Fruit fly (Drosophila melanogaster) whole organism, prepupa: Measurements from ENCODE around the gene CG7069.

Source experiments
- Blimp-1 ChIP-seq: fragments of 200-800 bp; sonication (Bioruptor generic); optimal IDR thresholded peaks from 3 replicates; lab custom pipeline; 2017; ENCODE audit warnings: missing biosample characterization, missing genetic modification characterization, mild to moderate bottlenecking, moderate library complexity, missing genetic modification reagents
- CG10631 ChIP-seq: fragments of 200-800 bp; sonication (Bioruptor generic); optimal IDR thresholded peaks from 2 replicates; lab custom pipeline; 2016; ENCODE audit warnings: missing biosample characterization, missing genetic modification characterization
- CG10669 ChIP-seq: fragments of 200-800 bp; sonication (Bioruptor generic); optimal IDR thresholded peaks from 3 replicates; lab custom pipeline; 2018; ENCODE audit warnings: missing biosample characterization, mild to moderate bottlenecking, missing genetic modification characterization, moderate library complexity
- CG11762 ChIP-seq: fragments of 200-800 bp; sonication (Bioruptor generic); optimal IDR thresholded peaks from 3 replicates; lab custom pipeline; 2016; ENCODE audit warnings: missing biosample characterization, missing genetic modification characterization; ENCODE audit not compliant: insufficient read depth
- CG15336 ChIP-seq: fragments of 200-800 bp; sonication (Bioruptor generic); IDR thresholded peaks from 2 replicates; pipeline ENCODE4 v1.3.6; 2022; ENCODE audit warnings: missing biosample characterization, missing genetic modification characterization
- CG1621 ChIP-seq: fragments of 200-800 bp; sonication (Bioruptor generic); optimal IDR thresholded peaks from 3 replicates; lab custom pipeline; 2018; ENCODE audit warnings: missing biosample characterization, mild to moderate bottlenecking, missing genetic modification characterization
- CG16779 ChIP-seq: fragments of 200-800 bp; sonication (Bioruptor generic); optimal IDR thresholded peaks from 3 replicates; lab custom pipeline; 2017; ENCODE audit warnings: missing biosample characterization, mild to moderate bottlenecking, missing genetic modification characterization
- CG31627 ChIP-seq: fragments of 200-800 bp; sonication (Bioruptor generic); optimal IDR thresholded peaks from 3 replicates; lab custom pipeline; 2016; ENCODE audit warnings: missing biosample characterization, missing genetic modification characterization
- CG32006 ChIP-seq: fragments of 200-800 bp; sonication (Bioruptor generic); optimal IDR thresholded peaks from 3 replicates; lab custom pipeline; 2017; ENCODE audit warnings: missing biosample characterization, mild to moderate bottlenecking, missing genetic modification characterization
- CG3919 ChIP-seq: fragments of 200-800 bp; sonication (Bioruptor generic); optimal IDR thresholded peaks from 3 replicates; lab custom pipeline; 2016; ENCODE audit warnings: missing biosample characterization, missing genetic modification characterization
- CG4318 ChIP-seq: fragments of 200-800 bp; sonication (Bioruptor generic); optimal IDR thresholded peaks from 3 replicates; lab custom pipeline; 2017; ENCODE audit warnings: missing biosample characterization, mild to moderate bottlenecking, missing genetic modification characterization
- CG6163 ChIP-seq: fragments of 200-800 bp; sonication (Bioruptor generic); IDR thresholded peaks from 3 replicates; pipeline ENCODE4 v1.3.6; 2022; ENCODE audit warnings: missing biosample characterization, missing genetic modification characterization
- CG6808 ChIP-seq: fragments of 200-800 bp; sonication (Bioruptor generic); optimal IDR thresholded peaks from 3 replicates; lab custom pipeline; 2017; ENCODE audit warnings: missing biosample characterization, missing genetic modification characterization, mild to moderate bottlenecking, moderate library complexity, missing genetic modification reagents
- CG8119 ChIP-seq: fragments of 200-800 bp; sonication (Bioruptor generic); IDR thresholded peaks from 3 replicates; pipeline ENCODE4 v1.3.6; 2022; ENCODE audit warnings: missing biosample characterization, missing genetic modification characterization
- CG8632 ChIP-seq: fragments of 200-800 bp; sonication (Bioruptor generic); optimal IDR thresholded peaks from 3 replicates; lab custom pipeline; 2016; ENCODE audit warnings: missing biosample characterization, missing genetic modification characterization
- CG9139 ChIP-seq: fragments of 200-800 bp; sonication (Bioruptor generic); optimal IDR thresholded peaks from 3 replicates; lab custom pipeline; 2017; ENCODE audit warnings: missing biosample characterization, mild to moderate bottlenecking, missing genetic modification characterization
- Eip78C ChIP-seq: fragments of 200-800 bp; sonication (Bioruptor generic); peaks from one replicate; lab custom pipeline; 2016; ENCODE audit warnings: missing biosample characterization, missing genetic modification characterization
- Gug ChIP-seq: fragments of 200-800 bp; sonication (Bioruptor generic); IDR thresholded peaks from 2 replicates; pipeline ENCODE4 v1.3.6; 2022; ENCODE audit warnings: missing biosample characterization, missing genetic modification characterization
- Hr39 ChIP-seq: fragments of 200-800 bp; sonication (Bioruptor generic); optimal IDR thresholded peaks from 2 replicates; lab custom pipeline; 2016; ENCODE audit warnings: missing biosample characterization, missing genetic modification characterization
- Hr4 ChIP-seq: fragments of 200-800 bp; sonication (Bioruptor generic); optimal IDR thresholded peaks from 3 replicates; lab custom pipeline; 2016; ENCODE audit warnings: missing biosample characterization, missing genetic modification characterization
- Lpt ChIP-seq: fragments of 200-800 bp; sonication (Bioruptor generic); optimal IDR thresholded peaks from 3 replicates; lab custom pipeline; 2016; ENCODE audit warnings: missing biosample characterization, missing genetic modification characterization
- Met ChIP-seq: fragments of 200-800 bp; sonication (Bioruptor generic); optimal IDR thresholded peaks from 3 replicates; lab custom pipeline; 2016; ENCODE audit warnings: missing biosample characterization, missing genetic modification characterization
- OdsH ChIP-seq: fragments of 200-800 bp; sonication (Bioruptor generic); optimal IDR thresholded peaks from 3 replicates; lab custom pipeline; 2016; ENCODE audit warnings: missing biosample characterization, missing genetic modification characterization
- Smox ChIP-seq: fragments of 200-800 bp; sonication (Bioruptor generic); optimal IDR thresholded peaks from 3 replicates; lab custom pipeline; 2016; ENCODE audit warnings: missing biosample characterization, missing genetic modification characterization
- Sox14 ChIP-seq: fragments of 200-800 bp; sonication (Bioruptor generic); optimal IDR thresholded peaks from 3 replicates; lab custom pipeline; 2016; ENCODE audit warnings: missing biosample characterization, missing genetic modification characterization
- achi ChIP-seq: fragments of 200-800 bp; sonication (Bioruptor generic); optimal IDR thresholded peaks from 3 replicates; lab custom pipeline; 2016; ENCODE audit warnings: missing biosample characterization, missing genetic modification characterization
- acj6 ChIP-seq: fragments of 200-800 bp; sonication (Bioruptor generic); optimal IDR thresholded peaks from 3 replicates; lab custom pipeline; 2016; ENCODE audit warnings: missing biosample characterization, missing genetic modification characterization
- dac ChIP-seq: fragments of 200-800 bp; sonication (Bioruptor generic); optimal IDR thresholded peaks from 2 replicates; lab custom pipeline; 2017; ENCODE audit warnings: missing biosample characterization, mild to moderate bottlenecking, missing genetic modification characterization
- dsx ChIP-seq: fragments of 200-800 bp; optimal IDR thresholded peaks from 3 replicates; lab custom pipeline; 2019; ENCODE audit warnings: missing biosample characterization, mild to moderate bottlenecking, missing genetic modification characterization, moderate library complexity; ENCODE audit not compliant: poor library complexity, severe bottlenecking
- eg ChIP-seq: fragments of 200-800 bp; sonication (Bioruptor generic); IDR thresholded peaks from 3 replicates; pipeline ENCODE4 v1.3.6; 2022; ENCODE audit warnings: missing biosample characterization, missing genetic modification characterization
- fd85E ChIP-seq: fragments of 200-800 bp; sonication (Bioruptor generic); optimal IDR thresholded peaks from 3 replicates; lab custom pipeline; 2016; ENCODE audit warnings: missing biosample characterization, missing genetic modification characterization
- fkh ChIP-seq: fragments of 200-800 bp; sonication (Bioruptor generic); optimal IDR thresholded peaks from 3 replicates; lab custom pipeline; 2017; ENCODE audit warnings: missing biosample characterization, mild to moderate bottlenecking, missing genetic modification characterization, moderate library complexity
- net ChIP-seq: fragments of 200-800 bp; sonication (Bioruptor generic); optimal IDR thresholded peaks from 3 replicates; lab custom pipeline; 2016; ENCODE audit warnings: missing biosample characterization, missing genetic modification characterization
- pdm3 ChIP-seq: fragments of 200-800 bp; sonication (Bioruptor generic); optimal IDR thresholded peaks from 3 replicates; lab custom pipeline; 2016; ENCODE audit warnings: missing biosample characterization, missing genetic modification characterization
- salr ChIP-seq, 2 experiments: fragments of 200-800 bp; sonication (Bioruptor generic); optimal IDR thresholded peaks; 3 replicates each; lab custom pipeline; 2016 to 2018; ENCODE audit warnings: missing biosample characterization in 2 of 2, missing genetic modification characterization in 2 of 2, mild to moderate bottlenecking in 1 of 2
- ss ChIP-seq, 2 experiments: fragments of 200-800 bp; sonication (Bioruptor generic); optimal IDR thresholded peaks; 2 replicates in 1 of 2; 3 replicates in 1 of 2; lab custom pipeline; 2017 to 2018; ENCODE audit warnings: mild to moderate bottlenecking in 2 of 2, missing biosample characterization in 2 of 2, missing genetic modification characterization in 2 of 2, moderate library complexity in 1 of 2
- svp ChIP-seq: fragments of 200-800 bp; sonication (Bioruptor generic); peaks from one replicate; lab custom pipeline; 2016; ENCODE audit warnings: missing biosample characterization, missing genetic modification characterization
- topi ChIP-seq: fragments of 200-800 bp; sonication (Bioruptor generic); optimal IDR thresholded peaks from 3 replicates; lab custom pipeline; 2016; ENCODE audit warnings: missing biosample characterization, missing genetic modification characterization
- vri ChIP-seq: fragments of 200-800 bp; sonication (Bioruptor generic); optimal IDR thresholded peaks from 3 replicates; lab custom pipeline; 2016; ENCODE audit warnings: missing biosample characterization, mild to moderate bottlenecking, missing genetic modification characterization

The CG7069 gene

DNA sequence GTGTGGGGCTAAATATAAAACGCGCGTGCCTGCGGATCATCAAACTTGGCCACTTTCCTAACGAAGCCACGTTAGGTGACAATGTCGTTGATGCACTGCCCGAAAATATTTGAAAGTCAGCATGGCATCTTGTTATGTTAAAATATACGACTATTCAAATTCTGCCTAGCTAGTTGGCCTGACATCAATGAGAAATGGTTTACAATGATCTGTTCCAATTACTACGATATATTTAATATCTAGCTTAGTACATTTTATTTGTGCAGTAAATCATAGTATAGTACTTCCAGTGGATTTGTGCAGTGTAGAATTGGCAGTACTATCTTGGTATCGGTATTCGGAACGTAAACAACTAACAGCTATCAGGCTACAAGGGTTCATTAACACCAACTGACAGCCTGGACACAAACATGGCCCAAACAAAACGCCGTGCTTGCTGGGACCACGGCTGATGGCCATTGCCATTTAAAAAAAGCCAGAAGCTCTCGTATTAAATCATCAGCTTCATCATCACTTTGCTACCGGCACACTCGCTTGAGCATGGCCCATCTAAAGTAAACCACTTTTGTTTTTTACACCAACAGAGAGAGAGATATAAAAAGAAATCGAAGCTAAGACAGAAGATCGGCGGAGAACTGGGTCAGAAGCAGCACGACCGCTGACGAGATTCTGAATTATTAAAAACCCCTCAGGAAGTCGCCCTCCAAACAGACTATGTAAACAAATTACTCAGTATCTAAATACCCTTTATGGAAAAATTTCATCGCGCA is 23.0 kb downstream of the CG7069 start:
- no peak for TF ChIP-seq OdsH
- TF ChIP-seq eg (GFP tag; lab: Robert Waterston, UW), result no peak
- TF ChIP-seq CG6163 (GFP tag; lab: Robert Waterston, UW), result 0 out of 3 replicates have a peak, but pooled peaks have one; percentile 24
- peak; percentile 18 for TF ChIP-seq pdm3 (GFP tag; lab: Kevin White, UChicago)
- TF ChIP-seq CG6808 (GFP tag; lab: Kevin White, UChicago), result no peak
- peak; percentile 19 for TF ChIP-seq CG3919 (GFP tag; lab: Kevin White, UChicago)
- TF ChIP-seq Lpt (GFP tag; lab: Kevin White, UChicago), result peak; percentile 5
- peak; percentile 27 for TF ChIP-seq CG4318 (GFP tag; lab: Kevin White, UChicago)
- peak; percentile 5 for TF ChIP-seq dsx
- peak; percentile 14 for TF ChIP-seq achi (GFP tag; lab: Kevin White, UChicago)
- TF ChIP-seq CG10669 (GFP tag; lab: Kevin White, UChicago), result no peak
- TF ChIP-seq Met (GFP tag; lab: Kevin White, UChicago), result no peak
- TF ChIP-seq CG32006 (GFP tag; lab: Kevin White, UChicago), result peak; percentile 58
- TF ChIP-seq Hr4 (GFP tag; lab: Kevin White, UChicago), result peak; percentile 45
- peak; percentile 31; the same call in 1 of the 2 replicates for TF ChIP-seq Gug (GFP tag; lab: Robert Waterston, UW)
- no peak for TF ChIP-seq net (GFP tag; lab: Kevin White, UChicago)
- peak; percentile 41; the same call in 1 of the 3 replicates for TF ChIP-seq CG8119 (GFP tag; lab: Robert Waterston, UW)
- 0 out of 2 replicates have a peak, but pooled peaks have one; percentile 15 for TF ChIP-seq CG15336
- peak; percentile 27 for TF ChIP-seq Blimp-1 (GFP tag; lab: Kevin White, UChicago)
- TF ChIP-seq CG8632, result no peak
- peak; percentile 73 for TF ChIP-seq Eip78C (GFP tag; lab: Kevin White, UChicago)
- no peak for TF ChIP-seq topi (GFP tag; lab: Kevin White, UChicago)
- TF ChIP-seq ss (GFP tag; optimal IDR thresholded peaks at IDR 0.05; lab: Kevin White, UChicago), result no peak

DNA sequence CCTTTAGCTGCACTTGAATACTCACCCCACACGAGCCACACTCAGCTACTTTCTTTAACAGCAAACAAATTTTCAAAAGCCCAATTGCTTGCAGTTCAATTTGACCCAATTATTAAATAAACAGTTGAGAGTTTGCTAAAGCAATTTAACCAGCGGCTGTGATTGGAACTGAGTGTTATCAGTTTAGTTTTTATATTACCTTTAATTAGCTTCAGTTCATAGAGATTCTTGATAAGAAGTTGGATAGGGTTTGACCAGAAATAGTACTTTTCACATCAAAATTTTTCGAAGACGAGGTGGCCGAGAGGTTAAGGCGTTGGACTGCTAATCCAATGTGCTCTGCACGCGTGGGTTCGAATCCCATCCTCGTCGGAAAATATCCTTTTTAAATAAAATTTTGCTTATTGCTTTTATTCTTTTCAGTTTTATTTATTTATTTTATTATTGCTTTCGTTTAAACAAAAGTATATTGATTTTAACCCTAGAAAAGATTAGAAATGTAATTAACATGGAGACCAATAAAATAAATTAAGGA is 23.7 kb downstream of the CG7069 start:
- no peak for TF ChIP-seq CG6808 (GFP tag; lab: Kevin White, UChicago)
- TF ChIP-seq CG10631 (GFP tag; lab: Kevin White, UChicago), result no peak
- TF ChIP-seq fkh (GFP tag; lab: Kevin White, UChicago), result peak; percentile 18
- no peak for TF ChIP-seq CG31627 (GFP tag; lab: Kevin White, UChicago)

DNA sequence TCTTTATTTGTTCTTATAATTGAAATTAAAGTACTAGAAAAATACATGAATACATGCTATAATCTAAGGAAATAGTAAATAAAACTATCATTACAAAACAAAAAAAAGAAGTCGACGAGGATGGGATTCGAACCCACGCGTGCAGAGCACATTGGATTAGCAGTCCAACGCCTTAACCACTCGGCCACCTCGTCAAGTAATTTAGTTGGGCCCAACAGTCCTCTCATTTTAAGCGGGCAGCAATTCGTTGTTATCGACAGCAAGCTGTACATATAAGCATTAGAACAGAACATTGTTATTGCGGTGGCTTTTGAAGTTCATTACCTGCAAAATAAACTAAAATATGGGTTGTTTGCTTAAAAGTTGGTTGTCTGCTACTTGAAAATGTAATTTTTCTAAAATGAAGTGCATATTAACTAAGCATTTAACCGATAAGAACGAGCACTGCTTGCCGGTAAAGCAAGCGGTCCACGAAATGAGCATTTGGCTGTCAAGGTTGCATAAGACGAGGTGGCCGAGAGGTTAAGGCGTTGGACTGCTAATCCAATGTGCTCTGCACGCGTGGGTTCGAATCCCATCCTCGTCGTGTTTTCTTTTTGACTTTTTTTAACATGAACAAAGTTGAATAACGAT is 24.5 kb downstream of the CG7069 start:
- peak; percentile 93 for TF ChIP-seq vri
- TF ChIP-seq Hr39 (GFP tag; lab: Kevin White, UChicago), result no peak
- TF ChIP-seq CG9139 (GFP tag; lab: Kevin White, UChicago), result no peak
- no peak for TF ChIP-seq Smox (GFP tag; lab: Kevin White, UChicago)
- TF ChIP-seq Eip78C (GFP tag; lab: Kevin White, UChicago), result peak; percentile 69

- TF ChIP-seq pdm3 (GFP tag; lab: Kevin White, UChicago), result peak; percentile 44
- no peak for TF ChIP-seq CG3919 (GFP tag; lab: Kevin White, UChicago)
- no peak for TF ChIP-seq dac (GFP tag; lab: Kevin White, UChicago)
- TF ChIP-seq Sox14 (GFP tag; lab: Kevin White, UChicago), result no peak
- peak; percentile 64 for TF ChIP-seq CG8119 (GFP tag; lab: Robert Waterston, UW)
- TF ChIP-seq salr (GFP tag; optimal IDR thresholded peaks at IDR 0.05; lab: Kevin White, UChicago), result peak in 1 of 2 experiments; percentile 35
- TF ChIP-seq svp, result no peak
- TF ChIP-seq CG6808 (GFP tag; lab: Kevin White, UChicago), result no peak
- peak; percentile 72 for TF ChIP-seq eg (GFP tag; lab: Robert Waterston, UW)
- TF ChIP-seq CG10669 (GFP tag; lab: Kevin White, UChicago), result no peak
- peak; percentile 5 for TF ChIP-seq dsx
- peak; percentile 42 for TF ChIP-seq Lpt (GFP tag; lab: Kevin White, UChicago)
- TF ChIP-seq Met (GFP tag; lab: Kevin White, UChicago), result no peak
- TF ChIP-seq Eip78C (GFP tag; lab: Kevin White, UChicago), result no peak
- no peak for TF ChIP-seq CG1621 (tag; lab: Kevin White, UChicago)
- TF ChIP-seq OdsH, result no peak
- TF ChIP-seq fd85E, result no peak
- peak; percentile 47 for TF ChIP-seq CG10631 (GFP tag; lab: Kevin White, UChicago)
- TF ChIP-seq CG11762, result peak; percentile 7
- TF ChIP-seq CG4318 (GFP tag; lab: Kevin White, UChicago), result peak; percentile 53
- TF ChIP-seq CG16779 (tag; lab: Kevin White, UChicago), result no peak
- peak; percentile 76 for TF ChIP-seq CG32006 (GFP tag; lab: Kevin White, UChicago)
- TF ChIP-seq Smox (GFP tag; lab: Kevin White, UChicago), result no peak
- peak; percentile 44 for TF ChIP-seq achi (GFP tag; lab: Kevin White, UChicago)
- TF ChIP-seq acj6 (GFP tag; lab: Kevin White, UChicago), result peak; percentile 48
- peak; percentile 76 for TF ChIP-seq CG15336
Measured at dm6 chr3R:22400246-22400645, 27.6 kb downstream of the CG7069 start.
